Worm (Caenorhabditis elegans) whole organism, early embryonic: ENCODE measurements around the gene F40G12.10.

Source experiments
- ama-1 ChIP-seq: fragments of 150-350 bp; optimal IDR thresholded peaks from 2 replicates; lab custom pipeline; 2014
- flt-1 ChIP-seq: fragments of 200-800 bp; sonication (Bioruptor generic); IDR thresholded peaks from 2 replicates; pipeline ENCODE4 v1.3.6; 2022; ENCODE audit warnings: missing genetic modification characterization, missing compliant biosample characterization
- pes-1 ChIP-seq: fragments of 200-800 bp; sonication (Bioruptor generic); IDR thresholded peaks from 2 replicates; pipeline ENCODE4 v1.3.6; 2022; ENCODE audit warnings: missing genetic modification reagents, missing genetic modification characterization, missing compliant biosample characterization
- scrt-1 ChIP-seq: fragments of 200-800 bp; sonication (Bioruptor generic); IDR thresholded peaks from 2 replicates; pipeline ENCODE4 v1.3.6; 2022; ENCODE audit warnings: missing genetic modification characterization, missing compliant biosample characterization

DNA sequence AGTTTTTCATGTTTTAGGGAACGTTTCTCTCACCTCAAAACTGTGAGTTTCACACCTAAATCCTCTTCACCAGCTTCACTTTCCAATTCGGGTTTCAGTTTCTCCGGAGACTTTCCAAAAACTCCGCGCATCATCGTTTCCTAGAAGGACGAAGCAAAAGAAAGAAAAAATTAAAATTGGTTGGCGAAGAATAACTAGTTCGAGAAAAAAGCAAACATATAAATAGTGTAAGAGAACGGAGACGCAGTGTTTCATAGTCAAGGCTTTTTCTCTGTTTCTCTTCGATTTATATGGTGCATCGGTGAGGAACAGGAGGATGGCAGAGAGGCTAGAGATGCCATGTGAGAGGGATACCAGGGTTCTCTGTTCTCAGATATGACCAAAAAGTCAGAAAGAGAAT lies 39.4 kb downstream of the F40G12.10 start, which contains the start of gene F47B8.3:
- TF ChIP-seq pes-1 (GFP tag; lab: Robert Waterston, UW) (no peak), scrt-1 (GFP tag; lab: Robert Waterston, UW) (no peak), ama-1 (lab: Kevin White, UChicago) (no peak), flt-1 (GFP tag; lab: Robert Waterston, UW) (no peak)
